Worm (Caenorhabditis elegans): ENCODE measurements around the gene gyg-2.

DNA sequence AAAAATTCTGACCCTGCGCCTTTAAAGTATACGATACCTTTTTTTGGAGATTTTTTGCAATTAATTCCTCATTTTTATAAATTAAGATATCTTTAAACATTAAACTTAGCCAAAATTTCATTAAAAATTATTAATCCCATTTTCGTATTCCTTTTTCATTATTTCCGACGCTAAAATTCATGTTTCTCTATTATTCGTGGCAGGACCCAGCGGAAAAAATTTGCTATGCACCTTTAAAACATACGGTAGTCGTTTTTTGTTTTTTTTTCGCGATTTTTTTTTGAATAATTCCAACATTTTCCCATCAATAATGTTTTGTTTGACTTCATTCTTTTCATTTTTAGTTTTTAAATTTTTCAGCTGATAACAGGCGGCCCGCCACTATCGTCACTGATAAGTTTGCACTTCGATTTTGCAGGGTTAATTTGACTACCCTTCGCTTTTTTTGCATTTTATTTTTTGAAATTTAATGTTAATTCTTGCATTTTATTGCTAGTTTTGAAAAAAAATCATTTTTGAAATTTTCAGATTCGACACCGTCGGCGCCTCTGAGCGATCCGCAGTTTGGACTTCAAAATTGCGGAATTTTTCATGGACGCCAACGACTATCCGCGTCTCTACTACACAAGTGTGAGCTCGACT lies 1.1 kb upstream of the gyg-2 start, which contains the start of gene dkf-2:
- TF ChIP-seq flt-1 (GFP tag; IDR thresholded peaks at IDR 0.05): no peak
- no peak for TF ChIP-seq ztf-29 (GFP tag; IDR thresholded peaks at IDR 0.05)
- no peak for TF ChIP-seq T22C8.4 (GFP tag; IDR thresholded peaks at IDR 0.05)
- no peak for TF ChIP-seq tab-1 (GFP tag; IDR thresholded peaks at IDR 0.05)
- TF ChIP-seq med-1 (GFP tag; optimal IDR thresholded peaks at IDR 0.05; ENCODE audit: insufficient read depth): no peak
- no peak for TF ChIP-seq ref-1 (GFP tag; conservative IDR thresholded peaks at IDR 0.05)
- TF ChIP-seq ztf-23 (GFP tag; IDR thresholded peaks at IDR 0.05): no peak
